Worm (Caenorhabditis elegans) whole organism, L4 larva: ENCODE measurements around the gene fdgt-2.

Experiments
- ces-1 ChIP-seq: fragments of 150-350 bp; sonication (generic microtip); optimal IDR thresholded peaks from 4 replicates; lab custom pipeline; 2014; ENCODE audit warnings: missing biosample characterization, missing genetic modification reagents, missing genetic modification characterization
- egl-27 ChIP-seq: sonication (generic microtip); optimal IDR thresholded peaks from 3 replicates; lab custom pipeline; 2017; ENCODE audit warnings: missing biosample characterization, missing genetic modification reagents, missing genetic modification characterization
- fkh-10 ChIP-seq: fragments of 150-350 bp; optimal IDR thresholded peaks from 2 replicates; lab custom pipeline; 2014; ENCODE audit warnings: missing biosample characterization, missing genetic modification reagents, missing genetic modification characterization
- fos-1 ChIP-seq: fragments of 150-350 bp; optimal IDR thresholded peaks from 2 replicates; lab custom pipeline; 2014; ENCODE audit warnings: missing biosample characterization, missing genetic modification characterization
- hlh-11 ChIP-seq: fragments of 200-800 bp; sonication (Bioruptor generic); optimal IDR thresholded peaks from 2 replicates; lab custom pipeline; 2018; ENCODE audit warnings: mild to moderate bottlenecking, missing genetic modification characterization, missing compliant biosample characterization
- madf-5 ChIP-seq, 2 experiments: fragments of 200-800 bp; sonication (Bioruptor generic); IDR thresholded peaks; 2 replicates each; pipeline ENCODE4 v1.3.6; 2022; ENCODE audit warnings: missing compliant biosample characterization in 2 of 2, missing genetic modification characterization in 2 of 2
- nhr-237 ChIP-seq: sonication (generic microtip); optimal IDR thresholded peaks from 2 replicates; lab custom pipeline; 2017; ENCODE audit warnings: missing biosample characterization, missing genetic modification characterization
- nhr-77 ChIP-seq: fragments of 150-350 bp; optimal IDR thresholded peaks from 2 replicates; lab custom pipeline; 2014; ENCODE audit warnings: missing biosample characterization, missing genetic modification characterization
- skn-1 ChIP-seq: fragments of 150-350 bp; optimal IDR thresholded peaks from 2 replicates; lab custom pipeline; 2014; ENCODE audit warnings: missing biosample characterization, missing genetic modification characterization
- unc-62 ChIP-seq, 3 experiments: fragments of 150-350 bp in 1 of 3; sonication (generic microtip); optimal IDR thresholded peaks in 2 of 3; peaks in 1 of 3; 1 replicate in 1 of 3; 2 replicates in 2 of 3; lab custom pipeline; 2014 to 2017; ENCODE audit warnings: missing biosample characterization in 3 of 3, missing genetic modification characterization in 3 of 3, missing genetic modification reagents in 3 of 3, missing genotype in 1 of 3
- zfp-2 ChIP-seq: sonication (generic microtip); optimal IDR thresholded peaks from 2 replicates; lab custom pipeline; 2016; ENCODE audit warnings: mild to moderate bottlenecking, missing genetic modification characterization, missing compliant biosample characterization

DNA sequence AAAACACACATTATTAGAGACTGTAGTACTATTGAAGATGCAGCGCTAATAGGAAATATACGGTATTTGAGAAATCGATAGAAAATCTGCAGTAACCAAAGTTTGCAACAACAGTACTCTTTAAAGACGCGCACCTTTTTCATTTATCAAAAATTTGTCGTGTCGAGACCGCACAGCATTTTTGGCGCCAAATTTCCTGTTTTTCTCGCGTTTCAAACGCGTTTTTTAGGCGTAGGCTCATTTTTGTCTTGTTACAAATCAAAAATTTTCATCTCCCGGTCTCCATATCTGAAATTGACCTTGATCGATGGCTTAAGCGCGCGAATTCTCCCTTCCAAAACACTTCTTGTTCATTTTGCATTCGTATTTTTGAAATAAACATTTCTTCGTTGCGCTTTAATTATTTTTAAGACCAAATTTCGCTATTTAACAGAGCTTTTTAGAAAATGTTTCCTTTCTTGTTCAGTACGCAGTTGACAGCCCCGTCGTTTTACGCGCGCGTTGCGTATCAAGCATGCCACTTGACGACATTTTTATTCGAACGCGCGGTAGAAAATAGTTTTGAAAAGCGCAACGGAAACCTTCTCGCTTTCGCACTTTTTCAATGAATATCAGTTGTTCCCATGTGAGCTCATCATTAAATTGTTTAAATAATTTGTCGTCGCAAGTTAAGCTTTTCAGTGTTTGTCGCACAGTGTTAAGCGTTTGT is 39.4 kb downstream of the fdgt-2 start:
- no peak for TF ChIP-seq fkh-10
- no peak for TF ChIP-seq fos-1
- TF ChIP-seq skn-1 (tag; lab: Kevin White, UChicago) = no peak
- TF ChIP-seq hlh-11 (tag; lab: Kevin White, UChicago) = no peak
- TF ChIP-seq madf-5 (GFP tag; IDR thresholded peaks at IDR 0.05; lab: Robert Waterston, UW) = no peak
- TF ChIP-seq nhr-237 (tag; lab: Kevin White, UChicago) = no peak
- no peak for TF ChIP-seq ces-1 (GFP tag; lab: Kevin White, UChicago)
- TF ChIP-seq nhr-77 (tag; lab: Kevin White, UChicago) = no peak
- TF ChIP-seq unc-62 (GFP tag; optimal IDR thresholded peaks at IDR 0.05 in 1 of 2; lab: Kevin White, UChicago) = no peak
- no peak for TF ChIP-seq unc-62 (tag; optimal IDR thresholded peaks at IDR 0.05; lab: Kevin White, UChicago)
- TF ChIP-seq egl-27 (tag; lab: Kevin White, UChicago) = no peak
- no peak for TF ChIP-seq zfp-2 (tag; lab: Kevin White, UChicago)
